Fruit fly (Drosophila melanogaster): Measurements from ENCODE around the gene cad.

The cad gene

dm6 chr2L:20793881-20794280 lies 23.4 kb downstream of the cad start (continued):
- TF ChIP-seq CG9932 (GFP tag; IDR thresholded peaks at IDR 0.05) (0 out of 2 replicates have a peak, but pooled peaks have one; percentile 23), ham (GFP tag; IDR thresholded peaks at IDR 0.05) (no peak), CG12391 (tag; optimal IDR thresholded peaks at IDR 0.05) (no peak), CG13287 (GFP tag; IDR thresholded peaks at IDR 0.05; ENCODE audit: partially characterized antibody) (peak; percentile 42), her (GFP tag; optimal IDR thresholded peaks at IDR 0.05) (peak; percentile 45), Fer1 (GFP tag; optimal IDR thresholded peaks at IDR 0.05) (peak; percentile 50), rib (GFP tag; IDR thresholded peaks at IDR 0.05) (peak; percentile 57; the same call in 1 of the 2 replicates), br (optimal IDR thresholded peaks at IDR 0.05) (no peak), CG7987 (GFP tag; optimal IDR thresholded peaks at IDR 0.05) (peak; percentile 23), sob (GFP tag; IDR thresholded peaks at IDR 0.05) (0 out of 2 replicates have a peak, but pooled peaks have one; percentile 40), CG6654 (GFP tag; optimal IDR thresholded peaks at IDR 0.05) (no peak), CG17829 (tag; optimal IDR thresholded peaks at IDR 0.05) (peak; percentile 24), ato (GFP tag; IDR thresholded peaks at IDR 0.05; ENCODE audit: partially characterized antibody) (0 out of 2 replicates have a peak, but pooled peaks have one; percentile 15), CG6765 (GFP tag; optimal IDR thresholded peaks at IDR 0.05) (peak; percentile 8), BEAF-32 (GFP tag; optimal IDR thresholded peaks at IDR 0.05) (peak; percentile 31), HLHmδ (GFP tag; optimal IDR thresholded peaks at IDR 0.05) (peak; percentile 76), MBD-R2 (GFP tag; IDR thresholded peaks at IDR 0.05) (peak; percentile 21; the same call in 1 of the 2 replicates), Med (GFP tag) (peak; percentile 93), hbn (GFP tag; IDR thresholded peaks at IDR 0.05; ENCODE audit: partially characterized antibody) (0 out of 2 replicates have a peak, but pooled peaks have one; percentile 25), CG8290 (GFP tag; optimal IDR thresholded peaks at IDR 0.05) (no peak), CG8290 (tag; optimal IDR thresholded peaks at IDR 0.05) (peak in 1 of 2 experiments; percentile 60), kni (GFP tag; optimal IDR thresholded peaks at IDR 0.05) (no peak), wdn (GFP tag; IDR thresholded peaks at IDR 0.05) (0 out of 2 replicates have a peak, but pooled peaks have one; percentile 14), Ets65A (GFP tag) (no peak), CG15479 (GFP tag; optimal IDR thresholded peaks at IDR 0.05) (no peak), Jarid2 (GFP tag; optimal IDR thresholded peaks at IDR 0.05) (peak; percentile 85), unc-4 (GFP tag; IDR thresholded peaks at IDR 0.05; ENCODE audit: partially characterized antibody) (peak; percentile 50; the same call in 1 of the 2 replicates), CG11398 (GFP tag; optimal IDR thresholded peaks at IDR 0.05) (peak; percentile 25), Opbp (GFP tag; IDR thresholded peaks at IDR 0.05; ENCODE audit: partially characterized antibody) (no peak), CG10543 (GFP tag; optimal IDR thresholded peaks at IDR 0.05) (peak; percentile 57), CG16779 (GFP tag; IDR thresholded peaks at IDR 0.05) (peak; percentile 70), Deaf1 (tag; optimal IDR thresholded peaks at IDR 0.05) (peak; percentile 39), CG12071 (GFP tag; optimal IDR thresholded peaks at IDR 0.05) (peak; percentile 30), chinmo (GFP tag; IDR thresholded peaks at IDR 0.05; ENCODE audit: partially characterized antibody) (peak; percentile 86; the same call in 3 of the 4 replicates), bbx (GFP tag; IDR thresholded peaks at IDR 0.05; ENCODE audit: partially characterized antibody) (peak; percentile 54), knrl (GFP tag; IDR thresholded peaks at IDR 0.05; ENCODE audit: partially characterized antibody) (0 out of 3 replicates have a peak, but pooled peaks have one; percentile 19), CG6854 (GFP tag; optimal IDR thresholded peaks at IDR 0.05) (no peak), ci (GFP tag; IDR thresholded peaks at IDR 0.05) (peak; percentile 79), CrebB (tag; optimal IDR thresholded peaks at IDR 0.05) (peak; percentile 40), wek (GFP tag; optimal IDR thresholded peaks at IDR 0.05) (peak; percentile 18), MTF-1 (GFP tag; optimal IDR thresholded peaks at IDR 0.05; ENCODE audit: borderline replicate concordance) (no peak), dmrt11E (tag; optimal IDR thresholded peaks at IDR 0.05) (no peak), CG14014 (GFP tag; IDR thresholded peaks at IDR 0.05) (peak; percentile 36; the same call in 1 of the 2 replicates), hkb (optimal IDR thresholded peaks at IDR 0.05) (no peak), hkb (GFP tag; IDR thresholded peaks at IDR 0.05) (peak; percentile 39; the same call in 1 of the 2 replicates), CG34224 (GFP tag; IDR thresholded peaks at IDR 0.05; ENCODE audit: partially characterized antibody) (peak; percentile 39; the same call in 2 of the 3 replicates), sna (GFP tag; IDR thresholded peaks at IDR 0.05; ENCODE audit: partially characterized antibody) (no peak), ken (GFP tag; IDR thresholded peaks at IDR 0.05) (peak; percentile 28; the same call in 1 of the 3 replicates), CG31224 (GFP tag; IDR thresholded peaks at IDR 0.05) (no peak)

Data from whole organism, embryonic.